Worm (Caenorhabditis elegans) whole organism, L2 larva: ENCODE measurements around the gene C18D1.2.

ENCODE experiments used
- C34F6.9 ChIP-seq: fragments of 150-350 bp; optimal IDR thresholded peaks from 2 replicates; lab custom pipeline; 2014; ENCODE audit warnings: missing biosample characterization, missing genetic modification characterization
- F13H6.1 ChIP-seq: sonication (generic microtip); optimal IDR thresholded peaks from 2 replicates; lab custom pipeline; 2016; ENCODE audit warnings: missing genetic modification characterization, missing compliant biosample characterization
- R02D3.7 ChIP-seq: fragments of 150-350 bp; optimal IDR thresholded peaks from 2 replicates; lab custom pipeline; 2014; ENCODE audit warnings: missing biosample characterization, missing genetic modification characterization
- Y55F3AM.14 ChIP-seq: fragments of 200-800 bp; sonication (Bioruptor generic); optimal IDR thresholded peaks from 2 replicates; lab custom pipeline; 2018; ENCODE audit warnings: mild to moderate bottlenecking, missing genetic modification characterization, missing compliant biosample characterization
- ZK546.5 ChIP-seq: sonication (generic microtip); optimal IDR thresholded peaks from 2 replicates; lab custom pipeline; 2017; ENCODE audit warnings: missing biosample characterization, missing genetic modification characterization
- alr-1 ChIP-seq: fragments of 150-350 bp; optimal IDR thresholded peaks from 2 replicates; lab custom pipeline; 2014; ENCODE audit warnings: missing biosample characterization, missing genetic modification characterization
- blmp-1 ChIP-seq: sonication (generic microtip); optimal IDR thresholded peaks from 2 replicates; lab custom pipeline; 2017; ENCODE audit warnings: missing genetic modification characterization, mild to moderate bottlenecking, missing compliant biosample characterization, antibody characterized with exemption, moderate library complexity; ENCODE audit not compliant: insufficient read depth
- ceh-82 ChIP-seq: fragments of 150-350 bp; optimal IDR thresholded peaks from 2 replicates; lab custom pipeline; 2014; ENCODE audit warnings: missing biosample characterization, missing genetic modification characterization
- crh-2 ChIP-seq: sonication (generic microtip); optimal IDR thresholded peaks from 2 replicates; lab custom pipeline; 2017; ENCODE audit warnings: missing biosample characterization, missing genetic modification characterization
- dmd-4 ChIP-seq: sonication (generic microtip); optimal IDR thresholded peaks from 2 replicates; lab custom pipeline; 2017; ENCODE audit warnings: missing biosample characterization, missing genetic modification characterization
- egl-27 ChIP-seq: sonication (generic microtip); optimal IDR thresholded peaks from 3 replicates; lab custom pipeline; 2017; ENCODE audit warnings: missing biosample characterization, missing genetic modification reagents, missing genetic modification characterization
- elt-1 ChIP-seq: fragments of 150-350 bp; optimal IDR thresholded peaks from 2 replicates; lab custom pipeline; 2014; ENCODE audit warnings: missing biosample characterization, missing genetic modification characterization
- elt-3 ChIP-seq: sonication (generic microtip); optimal IDR thresholded peaks from 2 replicates; lab custom pipeline; 2017; ENCODE audit warnings: missing biosample characterization, missing genetic modification characterization
- fos-1 ChIP-seq: fragments of 150-350 bp; optimal IDR thresholded peaks from 2 replicates; lab custom pipeline; 2014; ENCODE audit warnings: missing biosample characterization, missing genetic modification characterization
- lin-11 ChIP-seq: fragments of 150-350 bp; sonication (generic microtip); optimal IDR thresholded peaks from 2 replicates; lab custom pipeline; 2014; ENCODE audit warnings: missing biosample characterization, missing genetic modification characterization, inconsistent platforms, mixed read lengths
- lin-13 ChIP-seq: fragments of 150-350 bp; optimal IDR thresholded peaks from 2 replicates; lab custom pipeline; 2014; ENCODE audit warnings: missing biosample characterization, missing genetic modification reagents, missing genetic modification characterization
- lin-39 ChIP-seq: fragments of 150-350 bp; optimal IDR thresholded peaks from 2 replicates; lab custom pipeline; 2014; ENCODE audit warnings: missing biosample characterization, missing genetic modification reagents, missing genetic modification characterization
- lsy-2 ChIP-seq, 2 experiments: fragments of 150-350 bp in 1 of 2; sonication (generic microtip) in 1 of 2; optimal IDR thresholded peaks; 2 replicates each; lab custom pipeline; 2014 to 2017; ENCODE audit warnings: missing biosample characterization in 2 of 2, missing genetic modification characterization in 2 of 2
- mbf-1 ChIP-seq: sonication (generic microtip); optimal IDR thresholded peaks from 2 replicates; lab custom pipeline; 2017; ENCODE audit warnings: missing biosample characterization, missing genetic modification characterization
- nhr-10 ChIP-seq: sonication (generic microtip); optimal IDR thresholded peaks from 2 replicates; lab custom pipeline; 2017; ENCODE audit warnings: missing biosample characterization, missing genetic modification characterization
- nhr-12 ChIP-seq: fragments of 150-350 bp; optimal IDR thresholded peaks from 2 replicates; lab custom pipeline; 2014; ENCODE audit warnings: missing biosample characterization, missing genetic modification characterization
- nhr-129 ChIP-seq: fragments of 150-350 bp; optimal IDR thresholded peaks from 2 replicates; lab custom pipeline; 2014; ENCODE audit warnings: missing biosample characterization, missing genetic modification characterization
- nhr-21 ChIP-seq: fragments of 150-350 bp; optimal IDR thresholded peaks from 2 replicates; lab custom pipeline; 2014; ENCODE audit warnings: missing biosample characterization, missing genetic modification characterization
- nhr-237 ChIP-seq: fragments of 150-350 bp; optimal IDR thresholded peaks from 2 replicates; lab custom pipeline; 2014; ENCODE audit warnings: missing biosample characterization, missing genetic modification characterization
- nhr-6 ChIP-seq: fragments of 150-350 bp; optimal IDR thresholded peaks from 2 replicates; lab custom pipeline; 2014; ENCODE audit warnings: missing biosample characterization, missing genetic modification characterization
- peb-1 ChIP-seq: fragments of 150-350 bp; optimal IDR thresholded peaks from 2 replicates; lab custom pipeline; 2014; ENCODE audit warnings: missing biosample characterization, missing genetic modification characterization
- sem-4 ChIP-seq: fragments of 150-350 bp; optimal IDR thresholded peaks from 2 replicates; lab custom pipeline; 2014; ENCODE audit warnings: missing biosample characterization, missing genetic modification reagents, missing genetic modification characterization
- skn-1 ChIP-seq: sonication (generic microtip); optimal IDR thresholded peaks from 2 replicates; lab custom pipeline; 2017; ENCODE audit warnings: missing biosample characterization, missing genetic modification characterization
- sma-3 ChIP-seq: sonication (generic microtip); optimal IDR thresholded peaks from 2 replicates; lab custom pipeline; 2016; ENCODE audit warnings: missing genetic modification reagents, missing genetic modification characterization, missing compliant biosample characterization
- snpc-4 ChIP-seq: fragments of 150-350 bp; optimal IDR thresholded peaks from 2 replicates; lab custom pipeline; 2014; ENCODE audit warnings: missing biosample characterization, missing genetic modification characterization
- unc-39 ChIP-seq: fragments of 150-350 bp; optimal IDR thresholded peaks from 2 replicates; lab custom pipeline; 2014; ENCODE audit warnings: missing biosample characterization, missing genetic modification characterization
- unc-55 ChIP-seq: fragments of 150-350 bp; sonication (generic microtip); optimal IDR thresholded peaks from 3 replicates; lab custom pipeline; 2014; ENCODE audit warnings: missing biosample characterization, missing genetic modification reagents, missing genetic modification characterization
- unc-62 ChIP-seq: fragments of 150-350 bp; optimal IDR thresholded peaks from 2 replicates; lab custom pipeline; 2014; ENCODE audit warnings: missing biosample characterization, missing genetic modification reagents, missing genetic modification characterization
- zag-1 ChIP-seq: fragments of 150-350 bp; optimal IDR thresholded peaks from 2 replicates; lab custom pipeline; 2014; ENCODE audit warnings: missing biosample characterization, missing genetic modification characterization
- ztf-1 ChIP-seq: fragments of 200-800 bp; sonication (Bioruptor generic); conservative IDR thresholded peaks from 2 replicates; pipeline ENCODE4 v1.3.6; 2022; ENCODE audit warnings: missing genetic modification characterization, missing compliant biosample characterization
- ztf-11 ChIP-seq: sonication (generic microtip); optimal IDR thresholded peaks from 2 replicates; lab custom pipeline; 2017; ENCODE audit warnings: missing biosample characterization, missing genetic modification characterization
- ztf-4 ChIP-seq: fragments of 150-350 bp; optimal IDR thresholded peaks from 2 replicates; lab custom pipeline; 2014; ENCODE audit warnings: missing biosample characterization, missing genetic modification characterization

The C18D1.2 gene

DNA sequence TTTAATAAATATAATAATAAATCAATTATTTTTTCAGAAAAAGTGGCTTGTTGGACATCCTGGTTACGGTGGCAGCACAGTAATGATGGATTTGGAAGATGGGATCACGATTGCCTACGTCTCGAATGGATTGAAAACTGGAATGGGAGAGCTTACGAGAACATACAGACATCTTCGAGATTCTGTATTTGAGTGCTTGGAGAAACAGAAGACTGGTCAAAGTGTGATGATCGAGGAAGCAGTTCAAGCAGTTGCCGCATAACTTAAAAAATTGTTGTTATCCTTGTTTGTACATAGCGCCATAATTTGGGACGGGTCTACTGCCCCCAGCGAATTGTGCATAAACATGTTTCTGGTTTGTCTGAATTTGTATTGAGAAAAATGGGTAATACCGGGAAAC, 41.6 kb downstream of the C18D1.2 start:
- no peak for TF ChIP-seq nhr-237
- no peak for TF ChIP-seq mbf-1
- TF ChIP-seq skn-1 (tag; lab: Kevin White, UChicago) = no peak
- TF ChIP-seq, all 48 proteins: peak for 0

DNA sequence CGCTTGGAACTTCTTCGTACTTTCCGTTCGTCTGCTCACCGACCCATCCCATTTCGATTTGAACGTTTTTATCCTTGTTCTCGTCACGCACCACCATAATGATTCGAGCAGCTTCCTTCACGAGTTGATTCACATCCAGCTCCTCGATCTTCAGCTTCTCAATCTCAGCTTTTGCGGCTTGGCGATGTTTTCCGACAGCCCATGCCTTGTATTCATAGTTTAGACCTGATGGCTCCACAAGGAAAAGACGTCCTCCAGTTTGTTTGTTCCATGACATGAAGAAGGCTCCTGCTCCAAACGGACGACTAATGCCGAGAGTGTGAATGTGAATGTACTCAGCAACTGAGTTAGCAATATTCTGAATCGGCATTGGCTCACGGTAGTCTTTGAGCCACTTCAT, 42.3 kb downstream of the C18D1.2 start:
- TF ChIP-seq nhr-6 (tag; lab: Kevin White, UChicago) (no peak), ztf-1 (GFP tag; lab: Robert Waterston, UW) (no peak), nhr-21 (tag; lab: Kevin White, UChicago) (no peak), dmd-4 (tag; lab: Kevin White, UChicago) (no peak), alr-1 (no peak), lsy-2 (tag; optimal IDR thresholded peaks at IDR 0.05; lab: Kevin White, UChicago) (no peak), lin-39 (no peak), sem-4 (tag; lab: Kevin White, UChicago) (no peak), nhr-129 (tag; lab: Kevin White, UChicago) (no peak), C34F6.9 (no peak), lin-13 (GFP tag; lab: Kevin White, UChicago) (no peak), blmp-1 (tag; lab: Kevin White, UChicago) (no peak), lin-11 (tag; lab: Kevin White, UChicago) (no peak), fos-1 (tag; lab: Kevin White, UChicago) (no peak), ZK546.5 (tag; lab: Kevin White, UChicago) (no peak), nhr-10 (tag; lab: Kevin White, UChicago) (no peak), Y55F3AM.14 (GFP tag; lab: Kevin White, UChicago) (no peak), elt-1 (tag; lab: Kevin White, UChicago) (no peak), ztf-4 (no peak), ztf-11 (tag; lab: Kevin White, UChicago) (no peak)
- TF ChIP-seq, all 48 proteins: peak for 0

- TF ChIP-seq sma-3 (GFP tag; lab: Kevin White, UChicago) (no peak), skn-1 (tag; lab: Kevin White, UChicago) (peak; percentile 63), ztf-11 (tag; lab: Kevin White, UChicago) (no peak), unc-55 (GFP tag; lab: Kevin White, UChicago) (peak; percentile 67), ceh-82 (tag; lab: Kevin White, UChicago) (no peak), unc-39 (tag; lab: Kevin White, UChicago) (no peak), nhr-129 (tag; lab: Kevin White, UChicago) (peak; percentile 59), snpc-4 (tag; lab: Kevin White, UChicago) (no peak), Y55F3AM.14 (GFP tag; lab: Kevin White, UChicago) (no peak), ztf-1 (GFP tag; lab: Robert Waterston, UW) (no peak), nhr-12 (tag; lab: Kevin White, UChicago) (no peak), egl-27 (tag; lab: Kevin White, UChicago) (no peak), zag-1 (tag; lab: Kevin White, UChicago) (no peak), R02D3.7 (tag; lab: Kevin White, UChicago) (peak; percentile 5), nhr-21 (tag; lab: Kevin White, UChicago) (no peak), lsy-2 (tag; optimal IDR thresholded peaks at IDR 0.05; lab: Kevin White, UChicago) (peak in 1 of 2 experiments; percentile 77), alr-1 (no peak), elt-3 (tag; lab: Kevin White, UChicago) (no peak), F13H6.1 (tag; lab: Kevin White, UChicago) (no peak), fos-1 (tag; lab: Kevin White, UChicago) (no peak), crh-2 (no peak), C34F6.9 (peak; percentile 65), elt-1 (tag; lab: Kevin White, UChicago) (no peak), sem-4 (tag; lab: Kevin White, UChicago) (no peak)
These were observed 43.1 kb downstream of the C18D1.2 start, which contains the start of the genes pas-7 and puf-12 for ce11 chrII:10099804-10100360. TSS of gene pas-7 (minus strand) at chrII:10099854. TSS of gene puf-12 (plus strand) at chrII:10100310.

DNA sequence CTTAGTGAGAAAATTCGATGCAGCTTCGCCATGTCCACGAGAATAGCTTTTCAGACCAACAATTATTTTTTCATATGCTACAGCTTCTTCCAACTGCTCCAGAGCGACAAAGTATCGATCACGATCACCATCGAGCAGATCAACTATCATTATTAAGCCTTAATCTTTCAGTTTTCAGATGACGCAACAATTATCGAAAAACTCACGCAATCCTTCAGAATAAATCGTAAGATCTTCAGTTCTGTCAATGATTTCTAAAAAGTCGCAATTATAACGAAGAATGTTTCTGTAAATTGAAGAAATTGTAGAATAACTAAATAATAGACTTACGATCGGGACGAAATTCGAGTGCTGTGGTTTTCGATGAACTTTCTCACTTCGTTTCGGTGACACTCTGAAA, 46.4 kb downstream of the C18D1.2 start:
- TF ChIP-seq skn-1 (tag; lab: Kevin White, UChicago) (no peak), ztf-4 (no peak), alr-1 (no peak), C34F6.9 (no peak), nhr-12 (tag; lab: Kevin White, UChicago) (no peak), nhr-21 (tag; lab: Kevin White, UChicago) (no peak), peb-1 (tag; lab: Kevin White, UChicago) (no peak), unc-55 (GFP tag; lab: Kevin White, UChicago) (no peak), unc-62 (no peak)
